Fruit fly (Drosophila melanogaster) whole organism, wandering third instar larva: ENCODE results near the gene LysRS.

Experiments used
- Abd-B ChIP-seq: fragments of >200 bp; optimal IDR thresholded peaks from 2 replicates; lab custom pipeline; 2017; ENCODE audit warnings: missing biosample characterization, missing genetic modification characterization
- CG32264 ChIP-seq: fragments of 200-800 bp; sonication (Bioruptor generic); optimal IDR thresholded peaks from 2 replicates; lab custom pipeline; 2016; ENCODE audit warnings: missing biosample characterization, missing genetic modification characterization
- CG9705 ChIP-seq: fragments of 200-800 bp; sonication (Bioruptor generic); optimal IDR thresholded peaks from 2 replicates; lab custom pipeline; 2018; ENCODE audit warnings: missing biosample characterization, mild to moderate bottlenecking, missing genetic modification characterization
- CrebA ChIP-seq: fragments of 200-800 bp; sonication (Bioruptor generic); optimal IDR thresholded peaks from 2 replicates; lab custom pipeline; 2016; ENCODE audit warnings: missing biosample characterization, mild to moderate bottlenecking, missing genetic modification characterization, borderline replicate concordance
- Dfd ChIP-seq: fragments of >200 bp; optimal IDR thresholded peaks from 2 replicates; lab custom pipeline; 2017; ENCODE audit warnings: missing biosample characterization, missing genetic modification characterization
- Dif ChIP-seq: fragments of 200-275, 200-300 bp; sonication (Bioruptor generic); optimal IDR thresholded peaks from 2 replicates; lab custom pipeline; 2018; ENCODE audit warnings: missing biosample characterization, missing genetic modification characterization; ENCODE audit not compliant: partially characterized antibody
- GATAd ChIP-seq: sonication (Bioruptor generic); optimal IDR thresholded peaks from 2 replicates; lab custom pipeline; 2016; ENCODE audit warnings: missing biosample characterization, missing genetic modification characterization
- HLH106 ChIP-seq: fragments of 200-800 bp; optimal IDR thresholded peaks from 3 replicates; lab custom pipeline; 2019; ENCODE audit warnings: missing biosample characterization, mild to moderate bottlenecking, missing genetic modification characterization, moderate library complexity
- Hnf4 ChIP-seq: fragments of 200-800 bp; sonication (Bioruptor generic); optimal IDR thresholded peaks from 2 replicates; lab custom pipeline; 2016; ENCODE audit warnings: missing biosample characterization, mild to moderate bottlenecking, missing genetic modification characterization
- Hr78 ChIP-seq: fragments of >200 bp; optimal IDR thresholded peaks from 2 replicates; lab custom pipeline; 2017; ENCODE audit warnings: missing biosample characterization, missing genetic modification characterization
- Hr83 ChIP-seq: fragments of 200-300 bp; sonication (Bioruptor generic); optimal IDR thresholded peaks from 2 replicates; lab custom pipeline; 2016; ENCODE audit warnings: missing biosample characterization, mild to moderate bottlenecking, missing genetic modification characterization, moderate library complexity; ENCODE audit not compliant: poor library complexity, severe bottlenecking
- Jra ChIP-seq: sonication (Bioruptor generic); optimal IDR thresholded peaks from 2 replicates; lab custom pipeline; 2016; ENCODE audit warnings: missing biosample characterization, missing genetic modification characterization
- Mio ChIP-seq: sonication (Bioruptor generic); optimal IDR thresholded peaks from 2 replicates; lab custom pipeline; 2016; ENCODE audit warnings: missing biosample characterization, missing genetic modification characterization
- Myc ChIP-seq: fragments of >200 bp; optimal IDR thresholded peaks from 2 replicates; lab custom pipeline; 2017
- N ChIP-seq: fragments of >200 bp; optimal IDR thresholded peaks from 2 replicates; lab custom pipeline; 2018; ENCODE audit warnings: missing biosample characterization, missing external identifiers, missing genetic modification characterization
- OdsH ChIP-seq: fragments of 200-800 bp; sonication (Bioruptor generic); optimal IDR thresholded peaks from 2 replicates; lab custom pipeline; 2016; ENCODE audit warnings: missing biosample characterization, mild to moderate bottlenecking, missing genetic modification characterization
- Rel ChIP-seq, 2 experiments: fragments of 200-800 bp; sonication (Bioruptor generic) in 1 of 2; optimal IDR thresholded peaks; 2 replicates in 1 of 2; 3 replicates in 1 of 2; lab custom pipeline; 2016 to 2019; ENCODE audit warnings: mild to moderate bottlenecking in 2 of 2, missing biosample characterization in 2 of 2, missing genetic modification characterization in 2 of 2, moderate library complexity in 1 of 2
- Sp1 ChIP-seq: fragments of 200-800 bp; sonication (Bioruptor generic); optimal IDR thresholded peaks from 3 replicates; lab custom pipeline; 2019; ENCODE audit warnings: missing biosample characterization, mild to moderate bottlenecking, missing genetic modification characterization, moderate library complexity
- Vsx2 ChIP-seq: fragments of 200-300, 225-300 bp; sonication (Bioruptor generic); optimal IDR thresholded peaks from 2 replicates; lab custom pipeline; 2018; ENCODE audit warnings: missing biosample characterization, missing genetic modification characterization; ENCODE audit not compliant: partially characterized antibody
- br ChIP-seq: fragments of 200-800 bp; sonication (Bioruptor generic); optimal IDR thresholded peaks from 2 replicates; lab custom pipeline; 2016; ENCODE audit warnings: missing biosample characterization, missing genetic modification characterization
- brk ChIP-seq: fragments of 200-800 bp; sonication (Bioruptor generic); optimal IDR thresholded peaks from 2 replicates; lab custom pipeline; 2016; ENCODE audit warnings: missing biosample characterization, mild to moderate bottlenecking, missing genetic modification characterization
- dl ChIP-seq, 2 experiments: fragments of 175-275, 200-275 bp in 1 of 2; fragments of 200-275 bp in 1 of 2; sonication (Bioruptor generic); optimal IDR thresholded peaks; lab custom pipeline; 2018; ENCODE audit warnings: mild to moderate bottlenecking in 2 of 2, missing biosample characterization in 2 of 2, missing genetic modification characterization in 2 of 2, moderate library complexity in 2 of 2; ENCODE audit not compliant: partially characterized antibody in 2 of 2, insufficient read depth in 1 of 2
- dmrt93B ChIP-seq: fragments of 200-800 bp; sonication (Bioruptor generic); optimal IDR thresholded peaks from 2 replicates; lab custom pipeline; 2018; ENCODE audit warnings: missing biosample characterization, mild to moderate bottlenecking, missing genetic modification characterization
- dsf ChIP-seq: sonication (Bioruptor generic); optimal IDR thresholded peaks from 2 replicates; lab custom pipeline; 2016; ENCODE audit warnings: missing biosample characterization, missing genetic modification characterization, borderline replicate concordance
- ey ChIP-seq: fragments of 200-800 bp; sonication (Bioruptor generic); optimal IDR thresholded peaks from 2 replicates; lab custom pipeline; 2016; ENCODE audit warnings: missing biosample characterization, missing genetic modification characterization
- foxo ChIP-seq, 2 experiments: fragments of 200-800 bp; sonication (Bioruptor generic); optimal IDR thresholded peaks; 2 replicates in 1 of 2; 3 replicates in 1 of 2; lab custom pipeline; 2016 to 2017; ENCODE audit warnings: missing biosample characterization in 2 of 2, missing genetic modification characterization in 2 of 2
- fru ChIP-seq: fragments of 200-800 bp; sonication (Bioruptor generic); optimal IDR thresholded peaks from 3 replicates; lab custom pipeline; 2016; ENCODE audit warnings: missing biosample characterization, mild to moderate bottlenecking, missing genetic modification characterization
- h ChIP-seq: fragments of 200-800 bp; sonication (Bioruptor generic); optimal IDR thresholded peaks from 3 replicates; lab custom pipeline; 2016; ENCODE audit warnings: missing biosample characterization, mild to moderate bottlenecking, missing genetic modification characterization
- jim ChIP-seq: fragments of 175-275, 200-325 bp; sonication (Bioruptor generic); optimal IDR thresholded peaks from 2 replicates; lab custom pipeline; 2016; ENCODE audit warnings: missing biosample characterization, mild to moderate bottlenecking, missing genetic modification characterization
- lola ChIP-seq: fragments of >200 bp; optimal IDR thresholded peaks from 2 replicates; lab custom pipeline; 2017; ENCODE audit warnings: missing biosample characterization, missing genetic modification characterization
- pan ChIP-seq: fragments of >200 bp; optimal IDR thresholded peaks from 2 replicates; lab custom pipeline; 2017
- psq ChIP-seq: fragments of 200-800 bp; sonication (Bioruptor generic); optimal IDR thresholded peaks from 3 replicates; lab custom pipeline; 2017; ENCODE audit warnings: missing biosample characterization, mild to moderate bottlenecking, missing genetic modification characterization, moderate library complexity
- rgr ChIP-seq: fragments of 200-800 bp; sonication (Bioruptor generic); optimal IDR thresholded peaks from 3 replicates; lab custom pipeline; 2016; ENCODE audit warnings: missing biosample characterization, mild to moderate bottlenecking, missing genetic modification characterization
- sage ChIP-seq: fragments of 200-800 bp; sonication (Bioruptor generic); optimal IDR thresholded peaks from 2 replicates; lab custom pipeline; 2016; ENCODE audit warnings: missing biosample characterization, mild to moderate bottlenecking, missing genetic modification characterization
- sv ChIP-seq: fragments of 200-800 bp; sonication (Bioruptor generic); optimal IDR thresholded peaks from 3 replicates; lab custom pipeline; 2016; ENCODE audit warnings: missing biosample characterization, missing genetic modification characterization
- tai ChIP-seq: sonication (Bioruptor generic); optimal IDR thresholded peaks from 2 replicates; lab custom pipeline; 2016; ENCODE audit warnings: missing biosample characterization, missing genetic modification characterization
- usp ChIP-seq: fragments of >200 bp; optimal IDR thresholded peaks from 2 replicates; lab custom pipeline; 2017; ENCODE audit warnings: missing biosample characterization, missing genetic modification characterization
- woc ChIP-seq: sonication (Bioruptor generic); optimal IDR thresholded peaks from 2 replicates; lab custom pipeline; 2016; ENCODE audit warnings: missing biosample characterization, mild to moderate bottlenecking, missing genetic modification characterization

The LysRS gene

DNA sequence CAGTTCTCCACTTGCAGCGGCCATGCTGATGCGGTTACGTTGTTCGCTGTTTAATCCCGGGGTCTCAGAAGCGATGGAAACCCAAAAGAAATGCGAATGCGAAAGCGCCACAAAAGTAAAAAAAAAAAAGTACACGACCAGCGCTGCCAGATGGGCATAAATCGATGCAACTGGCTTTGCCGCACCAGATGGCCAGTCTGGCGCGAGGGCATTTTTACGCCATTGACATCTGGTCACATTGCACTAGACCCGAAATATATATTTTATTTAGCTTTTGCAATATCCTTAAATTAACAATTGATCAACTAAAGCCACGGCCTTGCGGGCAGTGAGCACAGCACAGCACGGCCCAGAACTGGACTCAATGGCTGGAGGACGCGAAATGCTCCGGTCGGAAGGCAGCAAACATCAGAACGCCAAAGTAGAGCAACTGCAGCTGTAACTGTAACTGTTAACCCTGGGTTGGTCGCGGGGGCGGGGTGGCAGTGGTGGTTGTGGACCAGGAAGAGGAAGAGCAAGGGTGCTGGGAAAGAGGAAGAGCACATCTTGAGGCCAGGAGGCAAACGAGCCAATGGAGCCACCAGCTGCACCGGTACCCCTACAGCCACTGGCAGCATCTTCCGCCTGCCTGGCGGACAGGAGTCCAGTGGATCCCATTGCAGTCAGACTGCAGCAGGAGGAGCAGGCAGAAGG is at the start of gene LysRS, which contains the start of gene Hecw:
Gene LysRS, minus strand, starts transcription at position 158 of the 693 bp plus-strand sequence.
Gene Hecw, plus strand, starts transcription at position 220 of the 693 bp plus-strand sequence.
- peak; percentile 29 for TF ChIP-seq Myc (lab: Kevin White, UChicago)
- no peak for TF ChIP-seq Dif
- TF ChIP-seq GATAd (GFP tag; lab: Kevin White, UChicago): no peak
- TF ChIP-seq rgr (GFP tag; lab: Kevin White, UChicago): peak; percentile 9
- TF ChIP-seq Jra (GFP tag; lab: Kevin White, UChicago): no peak
- no peak for TF ChIP-seq sv
- no peak for TF ChIP-seq dmrt93B (GFP tag; lab: Kevin White, UChicago)
- no peak for TF ChIP-seq tai
- no peak for TF ChIP-seq Rel (GFP tag; optimal IDR thresholded peaks at IDR 0.05; lab: Kevin White, UChicago)
- TF ChIP-seq Rel (tag; optimal IDR thresholded peaks at IDR 0.05; lab: Kevin White, UChicago): peak; percentile 99
- no peak for TF ChIP-seq brk (GFP tag; lab: Kevin White, UChicago)
- no peak for TF ChIP-seq CG32264 (GFP tag; lab: Kevin White, UChicago)
- TF ChIP-seq dsf (GFP tag; lab: Kevin White, UChicago): no peak
- TF ChIP-seq CrebA (GFP tag; lab: Kevin White, UChicago): no peak
- no peak for TF ChIP-seq OdsH (GFP tag; lab: Kevin White, UChicago)
- no peak for TF ChIP-seq dl (GFP tag; optimal IDR thresholded peaks at IDR 0.05; lab: Kevin White, UChicago; ENCODE audit: insufficient read depth in 1 of 2, partially characterized antibody in 2 of 2)
- no peak for TF ChIP-seq sage
- no peak for TF ChIP-seq Dfd (GFP tag; lab: Kevin White, UChicago)
- TF ChIP-seq Abd-B (GFP tag; lab: Kevin White, UChicago): no peak
- TF ChIP-seq foxo (GFP tag; optimal IDR thresholded peaks at IDR 0.05; lab: Kevin White, UChicago): peak in 1 of 2 experiments; percentile 1
- TF ChIP-seq fru (GFP tag; lab: Kevin White, UChicago): no peak
- no peak for TF ChIP-seq usp (GFP tag; lab: Kevin White, UChicago)
- TF ChIP-seq lola (GFP tag; lab: Kevin White, UChicago): no peak
- TF ChIP-seq Vsx2 (GFP tag; lab: Kevin White, UChicago): no peak
- TF ChIP-seq br: no peak
- peak; percentile 34 for TF ChIP-seq psq (GFP tag; lab: Kevin White, UChicago)
- TF ChIP-seq pan (lab: Kevin White, UChicago): no peak
- TF ChIP-seq HLH106 (tag; lab: Kevin White, UChicago): no peak
- TF ChIP-seq Mio (GFP tag; lab: Kevin White, UChicago): no peak
- TF ChIP-seq N: no peak
- TF ChIP-seq Hr83 (GFP tag; lab: Kevin White, UChicago): no peak
- TF ChIP-seq h: no peak
- no peak for TF ChIP-seq woc (GFP tag; lab: Kevin White, UChicago)
- no peak for TF ChIP-seq Hr78 (GFP tag; lab: Kevin White, UChicago)
- TF ChIP-seq ey (GFP tag; lab: Kevin White, UChicago): no peak
- no peak for TF ChIP-seq CG9705
- TF ChIP-seq Hnf4: no peak
- TF ChIP-seq Sp1: peak; percentile 10
- no peak for TF ChIP-seq jim (GFP tag; lab: Kevin White, UChicago)

DNA sequence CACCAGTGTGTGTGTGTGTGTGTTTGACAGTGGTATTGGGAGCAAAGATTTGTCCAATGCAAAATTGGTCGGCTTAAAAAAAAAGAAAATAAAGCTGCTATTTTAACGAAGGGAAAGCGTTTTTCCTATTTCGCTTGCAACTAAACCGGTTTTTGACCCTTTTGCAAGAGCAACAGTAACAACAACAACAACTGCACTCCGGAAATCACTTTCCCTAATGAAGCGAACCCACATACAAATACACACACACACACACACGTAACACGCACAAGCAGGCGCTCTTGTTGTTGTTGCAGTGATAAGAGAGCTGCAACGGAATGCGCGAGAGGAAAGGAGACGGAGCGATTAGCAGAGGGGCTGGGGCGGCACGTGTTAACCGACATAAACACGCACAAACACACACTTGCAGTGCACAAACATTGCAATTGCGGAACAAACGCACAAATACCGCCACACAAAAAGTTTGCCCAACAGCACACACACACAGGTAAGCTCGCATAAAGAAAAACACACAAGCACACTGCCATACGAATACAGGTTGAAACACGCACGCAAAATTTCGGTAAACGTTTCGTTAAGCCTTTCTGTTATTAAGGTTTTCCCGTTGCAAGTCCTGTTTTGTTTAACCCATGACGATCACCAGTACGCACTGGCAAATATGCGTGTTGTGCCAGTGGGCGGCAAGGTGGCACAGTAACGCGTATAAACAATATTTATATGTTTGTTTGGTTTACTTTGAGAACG is 49.6 kb upstream of the LysRS start:
- no peak for TF ChIP-seq Abd-B (GFP tag; lab: Kevin White, UChicago)
- no peak for TF ChIP-seq sv
- TF ChIP-seq usp (GFP tag; lab: Kevin White, UChicago): no peak
- peak in 1 of 2 experiments; percentile 9 for TF ChIP-seq foxo (GFP tag; optimal IDR thresholded peaks at IDR 0.05; lab: Kevin White, UChicago)
- no peak for TF ChIP-seq Jra (GFP tag; lab: Kevin White, UChicago)
- TF ChIP-seq brk (GFP tag; lab: Kevin White, UChicago): no peak
- peak; percentile 64 for TF ChIP-seq tai
- TF ChIP-seq Dfd (GFP tag; lab: Kevin White, UChicago): no peak
- peak; percentile 12 for TF ChIP-seq Sp1
- TF ChIP-seq rgr (GFP tag; lab: Kevin White, UChicago): peak; percentile 51
- no peak for TF ChIP-seq CG32264 (GFP tag; lab: Kevin White, UChicago)
- TF ChIP-seq Myc (lab: Kevin White, UChicago): no peak
- peak; percentile 78 for TF ChIP-seq GATAd (GFP tag; lab: Kevin White, UChicago)
- TF ChIP-seq psq (GFP tag; lab: Kevin White, UChicago): peak; percentile 10
- TF ChIP-seq dmrt93B (GFP tag; lab: Kevin White, UChicago): peak; percentile 10
- no peak for TF ChIP-seq Rel (GFP tag; optimal IDR thresholded peaks at IDR 0.05; lab: Kevin White, UChicago)
- TF ChIP-seq Rel (tag; optimal IDR thresholded peaks at IDR 0.05; lab: Kevin White, UChicago): peak; percentile 10
- TF ChIP-seq OdsH (GFP tag; lab: Kevin White, UChicago): peak; percentile 18
- TF ChIP-seq CrebA (GFP tag; lab: Kevin White, UChicago): no peak
- TF ChIP-seq lola (GFP tag; lab: Kevin White, UChicago): peak; percentile 57
- peak; percentile 25 for TF ChIP-seq Dif
- no peak for TF ChIP-seq woc (GFP tag; lab: Kevin White, UChicago)
- peak; percentile 55 for TF ChIP-seq N
- TF ChIP-seq sage: no peak
- TF ChIP-seq h: peak; percentile 45
- no peak for TF ChIP-seq Vsx2 (GFP tag; lab: Kevin White, UChicago)
